Fruit fly (Drosophila melanogaster): ENCODE results near the gene pps.

DNA sequence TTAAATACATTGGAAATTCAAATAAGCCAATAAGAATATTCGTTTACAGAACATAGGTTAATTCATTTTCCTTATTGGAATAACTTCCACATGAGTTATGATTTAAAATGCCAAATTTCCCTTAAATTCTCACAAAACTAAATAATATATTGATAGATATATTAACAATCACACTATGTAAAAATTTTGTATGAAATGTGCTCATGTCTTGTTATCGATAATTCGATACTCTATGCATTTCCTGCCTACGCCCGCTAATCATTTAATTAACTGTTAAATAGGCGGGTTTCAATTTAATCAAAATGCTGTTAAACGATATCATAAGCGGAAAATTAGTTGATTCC lies 12.7 kb downstream of the pps start, which contains the start of gene NANS:
- TF ChIP-seq h (GFP tag; optimal IDR thresholded peaks at IDR 0.05) = no peak
- no peak for TF ChIP-seq dl (GFP tag; optimal IDR thresholded peaks at IDR 0.05; ENCODE audit: insufficient read depth in 1 of 2, partially characterized antibody in 2 of 2)
- TF ChIP-seq pan (optimal IDR thresholded peaks at IDR 0.05) = no peak
- TF ChIP-seq sv (GFP tag; optimal IDR thresholded peaks at IDR 0.05) = no peak

All from whole organism, wandering third instar larva.